Worm (Caenorhabditis elegans) whole organism, midembryonic: Measurements from ENCODE around the gene arp-11.

Experiments
- T22C8.4 ChIP-seq: fragments of 200-800 bp; sonication (Bioruptor generic); IDR thresholded peaks from 2 replicates; pipeline ENCODE4 v1.3.6; 2022; ENCODE audit warnings: missing genetic modification characterization, missing compliant biosample characterization
- cog-1 ChIP-seq: sonication (generic microtip); optimal IDR thresholded peaks from 2 replicates; lab custom pipeline; 2016; ENCODE audit warnings: missing genetic modification characterization, missing compliant biosample characterization
- flt-1 ChIP-seq: fragments of 200-800 bp; sonication (Bioruptor generic); IDR thresholded peaks from 2 replicates; pipeline ENCODE4 v1.3.6; 2022; ENCODE audit warnings: missing genetic modification characterization, missing compliant biosample characterization
- klf-2 ChIP-seq: fragments of 200-800 bp; sonication (Bioruptor generic); conservative IDR thresholded peaks from 2 replicates; pipeline ENCODE4 v1.3.6; 2022; ENCODE audit warnings: missing genetic modification reagents, missing genetic modification characterization, missing compliant biosample characterization
- med-1 ChIP-seq: sonication (generic microtip); optimal IDR thresholded peaks from 2 replicates; lab custom pipeline; 2017; ENCODE audit warnings: missing genetic modification characterization, mild to moderate bottlenecking, missing compliant biosample characterization, antibody characterized with exemption, missing genetic modification reagents; ENCODE audit not compliant: insufficient read depth
- ref-1 ChIP-seq: fragments of 200-800 bp; sonication (Bioruptor generic); conservative IDR thresholded peaks from 2 replicates; pipeline ENCODE4 v1.3.6; 2022; ENCODE audit warnings: missing genetic modification reagents, missing genetic modification characterization, missing compliant biosample characterization
- tab-1 ChIP-seq: fragments of 200-800 bp; sonication (Bioruptor generic); IDR thresholded peaks from 2 replicates; pipeline ENCODE4 v1.3.6; 2022; ENCODE audit warnings: missing genetic modification characterization, missing compliant biosample characterization
- ztf-23 ChIP-seq: fragments of 200-800 bp; sonication (Bioruptor generic); IDR thresholded peaks from 2 replicates; pipeline ENCODE4 v1.3.6; 2022; ENCODE audit warnings: missing genetic modification reagents, missing genetic modification characterization, missing compliant biosample characterization
- ztf-29 ChIP-seq: fragments of 200-800 bp; sonication (Bioruptor generic); IDR thresholded peaks from 2 replicates; pipeline ENCODE4 v1.3.6; 2022; ENCODE audit warnings: missing genetic modification reagents, missing genetic modification characterization, missing compliant biosample characterization

arp-11 gene

DNA sequence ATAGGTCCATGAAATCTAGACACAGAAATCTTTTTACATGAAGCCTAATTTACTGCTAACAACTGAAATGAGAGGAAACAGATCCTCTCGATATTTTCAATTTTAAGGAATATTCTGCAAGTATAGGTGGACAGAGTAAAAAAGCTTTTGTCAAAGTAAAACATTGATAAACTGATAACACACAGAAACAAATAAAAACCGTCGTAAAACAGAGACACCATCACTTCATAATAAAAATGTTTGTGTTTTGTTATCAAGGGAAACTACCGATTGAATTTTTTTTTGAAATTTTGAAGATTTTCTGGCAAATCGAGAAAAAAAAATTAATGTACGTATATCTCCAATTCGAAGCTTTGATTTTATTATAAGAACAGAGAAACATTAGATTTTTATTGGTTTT is 20.9 kb downstream of the arp-11 start:
- TF ChIP-seq med-1 (GFP tag; lab: Kevin White, UChicago) (no peak), klf-2 (no peak), flt-1 (GFP tag; lab: Robert Waterston, UW) (no peak), ztf-23 (GFP tag; lab: Robert Waterston, UW) (no peak), ztf-29 (GFP tag; lab: Robert Waterston, UW) (no peak), cog-1 (tag; lab: Kevin White, UChicago) (no peak), ref-1 (GFP tag; lab: Robert Waterston, UW) (no peak), T22C8.4 (GFP tag; lab: Robert Waterston, UW) (no peak), tab-1 (no peak)

DNA sequence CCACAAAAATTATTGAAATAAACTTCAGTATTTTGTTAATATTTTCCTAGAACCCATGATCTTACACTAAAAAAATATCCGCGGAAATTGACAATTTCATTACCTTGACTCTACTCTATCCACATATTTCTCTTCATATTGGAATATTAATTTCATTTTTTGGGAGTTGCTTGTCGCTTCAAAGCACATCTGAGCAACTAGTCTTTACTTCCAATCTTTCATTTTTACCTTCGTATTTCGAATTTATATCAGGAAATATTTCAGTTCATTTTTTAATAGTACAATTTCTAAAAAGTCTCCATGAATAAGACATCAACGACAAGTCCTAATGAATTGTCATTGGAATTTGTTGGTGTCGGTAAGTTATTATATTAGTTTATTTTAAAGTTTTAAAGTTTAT is 23.1 kb downstream of the arp-11 start, which contains the start of gene srt-73:
srt-73 (plus strand) TSS at position 301 of the 400 bp plus-strand sequence.
- TF ChIP-seq ref-1 (GFP tag; lab: Robert Waterston, UW) (no peak), flt-1 (GFP tag; lab: Robert Waterston, UW) (no peak), klf-2 (no peak)

DNA sequence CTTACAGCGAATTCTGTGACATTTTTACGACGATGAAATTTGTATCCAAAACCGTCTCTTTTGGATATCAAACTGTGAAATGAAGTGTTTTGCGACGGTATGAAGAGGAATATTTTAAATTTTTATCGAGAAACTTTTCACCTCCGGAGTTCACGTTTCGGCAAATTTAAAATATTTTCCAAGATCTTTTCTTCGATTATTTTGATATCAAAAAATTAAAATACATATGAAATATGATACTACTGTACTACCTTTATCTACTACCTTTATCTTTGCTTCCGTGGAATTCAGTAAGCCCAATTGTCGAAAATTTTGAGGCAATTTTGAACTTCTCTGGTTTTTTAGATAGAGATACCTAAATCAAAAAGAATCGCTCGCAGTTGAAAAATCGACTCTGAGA is 24.3 kb downstream of the arp-11 start, which contains the start of gene kin-26:
kin-26 (minus strand) TSS at position 101 of the 400 bp plus-strand sequence.
- TF ChIP-seq med-1 (GFP tag; lab: Kevin White, UChicago), result no peak
- TF ChIP-seq T22C8.4 (GFP tag; lab: Robert Waterston, UW), result no peak
- no peak for TF ChIP-seq ztf-29 (GFP tag; lab: Robert Waterston, UW)
- no peak for TF ChIP-seq flt-1 (GFP tag; lab: Robert Waterston, UW)
- TF ChIP-seq klf-2, result no peak
- no peak for TF ChIP-seq ztf-23 (GFP tag; lab: Robert Waterston, UW)
- TF ChIP-seq ref-1 (GFP tag; lab: Robert Waterston, UW), result no peak
- TF ChIP-seq cog-1 (tag; lab: Kevin White, UChicago), result no peak
- no peak for TF ChIP-seq tab-1

DNA sequence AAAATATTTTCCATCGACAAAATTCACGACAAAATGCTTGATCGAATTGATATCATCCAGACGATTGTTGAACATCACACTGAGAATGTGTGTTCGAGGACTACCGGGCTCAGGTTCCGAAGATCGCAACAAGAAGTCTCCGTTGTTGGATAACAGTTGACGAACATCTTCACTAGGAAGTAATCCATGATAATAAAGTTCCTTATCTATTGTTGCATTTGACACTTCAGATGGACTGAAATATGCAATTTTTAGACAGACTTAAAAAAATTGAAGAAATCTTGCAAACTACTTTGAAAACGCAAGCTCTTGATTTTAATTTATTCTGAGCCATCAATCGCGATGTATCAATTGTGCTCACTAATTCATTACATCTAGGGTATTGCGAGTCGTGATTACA is 24.8 kb downstream of the arp-11 start:
- TF ChIP-seq tab-1, result no peak

DNA sequence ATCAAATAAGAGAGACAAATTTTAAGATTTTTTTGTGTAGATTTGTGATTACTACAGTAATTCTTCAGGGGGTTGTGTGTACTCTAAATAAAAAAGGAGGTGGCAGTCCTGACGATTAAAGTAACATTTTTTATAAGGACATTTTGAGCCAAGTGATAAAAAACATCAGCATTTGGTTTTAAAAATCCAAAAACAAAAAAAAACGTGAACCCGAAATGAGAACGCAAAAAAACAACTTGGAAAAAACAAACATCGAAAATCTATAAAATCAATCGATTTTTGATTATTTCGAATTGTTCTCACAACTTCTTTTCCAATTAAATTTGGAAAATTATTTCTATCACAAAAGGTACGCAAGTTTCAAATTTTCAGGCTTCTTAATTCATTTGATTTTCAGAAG is 31.6 kb downstream of the arp-11 start, which contains the start of gene T06C10.3:
T06C10.3 (plus strand) TSS at position 301 of the 400 bp plus-strand sequence.
- TF ChIP-seq ref-1 (GFP tag; lab: Robert Waterston, UW), result no peak
- no peak for TF ChIP-seq cog-1 (tag; lab: Kevin White, UChicago)
- TF ChIP-seq ztf-23 (GFP tag; lab: Robert Waterston, UW), result no peak

DNA sequence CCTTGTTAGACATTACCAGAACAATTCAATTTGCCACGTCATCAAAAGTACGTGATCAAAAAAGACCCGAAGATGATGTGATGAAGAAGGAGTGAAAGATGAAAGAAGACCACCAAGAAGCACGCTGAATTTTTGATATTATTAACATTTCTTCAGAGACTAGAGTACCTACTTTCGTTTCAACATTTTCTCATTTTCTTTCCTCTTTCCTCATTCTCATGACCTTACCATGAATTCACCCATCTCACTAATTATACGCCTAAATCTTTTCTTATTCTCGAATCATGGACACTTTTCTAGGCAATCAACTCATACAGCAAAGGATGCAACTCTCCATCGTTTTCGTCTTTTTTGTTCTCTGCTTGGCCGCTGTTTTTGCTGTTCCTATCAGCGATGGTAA is 33.5 kb downstream of the arp-11 start, which contains the start of gene flp-10:
flp-10 (plus strand) TSS at position 301 of the 400 bp plus-strand sequence.
- TF ChIP-seq ztf-29 (GFP tag; lab: Robert Waterston, UW), result no peak
- no peak for TF ChIP-seq T22C8.4 (GFP tag; lab: Robert Waterston, UW)
- no peak for TF ChIP-seq tab-1
- no peak for TF ChIP-seq ref-1 (GFP tag; lab: Robert Waterston, UW)

DNA sequence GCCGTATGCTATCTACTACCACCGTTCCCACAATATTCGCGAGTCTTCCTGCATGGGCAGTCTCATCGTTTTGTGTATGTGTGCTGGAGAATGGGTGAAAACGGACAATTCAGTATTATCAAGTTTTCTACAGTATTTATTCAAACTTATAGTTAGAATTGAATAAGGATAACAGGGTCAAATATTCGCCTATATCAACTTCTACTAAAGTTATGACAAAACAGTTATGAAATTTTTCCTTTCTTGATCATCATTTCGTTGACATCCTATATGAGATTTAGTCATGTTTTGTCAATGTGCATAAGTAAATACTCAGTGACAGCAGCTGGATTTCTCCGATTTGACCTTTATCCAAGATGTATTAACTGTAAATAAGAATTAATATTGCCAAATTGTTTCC is 50.8 kb downstream of the arp-11 start:
- TF ChIP-seq flt-1 (GFP tag; lab: Robert Waterston, UW) (no peak), klf-2 (no peak), tab-1 (no peak), med-1 (GFP tag; lab: Kevin White, UChicago) (no peak)

DNA sequence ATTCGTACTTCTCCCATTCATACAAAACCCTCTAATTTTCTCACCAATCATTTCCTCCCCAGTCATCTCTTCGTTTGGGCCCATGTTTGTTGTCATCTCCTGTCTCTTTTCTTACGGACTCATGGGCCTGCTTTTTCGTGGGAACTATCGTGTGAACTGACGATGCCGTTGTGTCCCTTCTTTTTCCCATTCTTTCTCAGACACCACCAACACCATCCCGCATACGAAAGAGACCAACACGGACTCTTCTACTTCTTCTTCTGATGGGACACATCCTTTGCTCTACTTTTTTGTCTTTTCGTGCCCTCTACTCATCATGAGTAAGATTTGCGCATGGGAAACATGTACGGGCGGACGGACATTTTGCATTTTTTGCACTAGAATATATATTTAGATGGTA is 51.7 kb downstream of the arp-11 start:
- TF ChIP-seq flt-1 (GFP tag; lab: Robert Waterston, UW), result no peak
- TF ChIP-seq klf-2, result no peak
- no peak for TF ChIP-seq ztf-29 (GFP tag; lab: Robert Waterston, UW)
- no peak for TF ChIP-seq cog-1 (tag; lab: Kevin White, UChicago)
- TF ChIP-seq T22C8.4 (GFP tag; lab: Robert Waterston, UW), result no peak
- TF ChIP-seq ref-1 (GFP tag; lab: Robert Waterston, UW), result no peak
- TF ChIP-seq tab-1, result no peak
- TF ChIP-seq med-1 (GFP tag; lab: Kevin White, UChicago), result no peak
- no peak for TF ChIP-seq ztf-23 (GFP tag; lab: Robert Waterston, UW)
